Worm (Caenorhabditis elegans) whole organism, young adult: ENCODE data around the gene abhd-14.

Source experiments
- Y67H2A.10 ChIP-seq: fragments of 200-800 bp; sonication (Bioruptor generic); conservative IDR thresholded peaks from 2 replicates; pipeline ENCODE4 v1.3.6; 2022; ENCODE audit warnings: missing genetic modification reagents, missing genetic modification characterization, missing compliant biosample characterization
- akir-1 ChIP-seq: fragments of 200-800 bp; sonication (Bioruptor generic); optimal IDR thresholded peaks from 2 replicates; lab custom pipeline; 2018; ENCODE audit warnings: mild to moderate bottlenecking, missing genetic modification characterization, moderate library complexity, missing compliant biosample characterization
- ceh-100 ChIP-seq: fragments of 200-800 bp; sonication (Bioruptor generic); IDR thresholded peaks from 2 replicates; pipeline ENCODE4 v1.3.6; 2022; ENCODE audit warnings: missing genetic modification reagents, missing genetic modification characterization, missing compliant biosample characterization
- gei-17 ChIP-seq: fragments of 200-800 bp; sonication (Bioruptor generic); optimal IDR thresholded peaks from 2 replicates; lab custom pipeline; 2018; ENCODE audit warnings: mild to moderate bottlenecking, missing genetic modification characterization, missing compliant biosample characterization
- madf-10 ChIP-seq: sonication (generic microtip); optimal IDR thresholded peaks from 2 replicates; lab custom pipeline; 2016; ENCODE audit warnings: mild to moderate bottlenecking, missing genetic modification characterization, missing compliant biosample characterization
- madf-8 ChIP-seq: fragments of 200-800 bp; sonication (Bioruptor generic); conservative IDR thresholded peaks from 2 replicates; pipeline ENCODE4 v1.3.6; 2022; ENCODE audit warnings: missing genetic modification reagents, missing genetic modification characterization, missing compliant biosample characterization
- pbrm-1 ChIP-seq: fragments of 200-800 bp; sonication (Bioruptor generic); IDR thresholded peaks from 2 replicates; pipeline ENCODE4 v1.3.6; 2022; ENCODE audit warnings: missing genetic modification reagents, missing genetic modification characterization, missing compliant biosample characterization
- sdz-38 ChIP-seq: sonication (generic microtip); optimal IDR thresholded peaks from 2 replicates; lab custom pipeline; 2016; ENCODE audit warnings: missing genotype, missing genetic modification characterization, missing compliant biosample characterization

DNA sequence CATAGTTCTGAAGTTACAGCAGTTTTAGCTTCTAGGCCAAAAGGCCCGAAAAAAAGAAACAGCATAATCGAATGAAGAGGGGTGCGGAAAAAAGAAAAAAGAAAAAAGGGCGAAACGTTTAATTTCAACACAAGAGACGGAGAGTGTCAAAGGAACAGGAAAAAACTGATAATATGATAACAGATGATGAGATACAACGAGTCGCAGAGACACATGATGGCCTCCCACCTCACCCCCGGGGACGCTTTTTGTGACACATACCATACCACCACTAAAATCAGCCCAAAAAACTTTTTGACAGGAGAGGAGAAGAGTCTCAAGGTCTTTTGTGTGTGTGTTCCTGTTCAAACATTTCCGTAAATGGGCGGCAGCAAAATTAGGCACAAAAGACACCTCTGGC, 5.3 kb upstream of the abhd-14 start:
- TF ChIP-seq ceh-100 (GFP tag; lab: Robert Waterston, UW): no peak
- TF ChIP-seq akir-1 (GFP tag; lab: Kevin White, UChicago): no peak
- TF ChIP-seq madf-8 (GFP tag; lab: Robert Waterston, UW): no peak
- TF ChIP-seq sdz-38 (tag; lab: Kevin White, UChicago): no peak
- no peak for TF ChIP-seq pbrm-1
- no peak for TF ChIP-seq Y67H2A.10 (GFP tag; lab: Robert Waterston, UW)
- no peak for TF ChIP-seq gei-17 (GFP tag; lab: Kevin White, UChicago)
- no peak for TF ChIP-seq madf-10 (tag; lab: Kevin White, UChicago)
